Worm (Caenorhabditis elegans) whole organism, young adult: Measurements from ENCODE around the gene btb-16.

ENCODE experiments used
- B0261.1 ChIP-seq: sonication (generic microtip); optimal IDR thresholded peaks from 2 replicates; lab custom pipeline; 2016; ENCODE audit warnings: mild to moderate bottlenecking, missing genetic modification characterization, moderate library complexity, missing compliant biosample characterization
- C17E4.6 ChIP-seq: fragments of 200-800 bp; sonication (Bioruptor generic); IDR thresholded peaks from 2 replicates; pipeline ENCODE4 v1.3.6; 2022; ENCODE audit warnings: missing genetic modification reagents, missing genetic modification characterization, missing compliant biosample characterization
- D2030.7 ChIP-seq: fragments of 200-800 bp; sonication (Bioruptor generic); IDR thresholded peaks from 2 replicates; pipeline ENCODE4 v1.3.6; 2022; ENCODE audit warnings: missing genetic modification reagents, missing genetic modification characterization, missing compliant biosample characterization
- F23B12.7 ChIP-seq: sonication (generic microtip); optimal IDR thresholded peaks from 2 replicates; lab custom pipeline; 2017; ENCODE audit warnings: missing genetic modification characterization, mild to moderate bottlenecking, missing compliant biosample characterization, antibody characterized with exemption, moderate library complexity; ENCODE audit not compliant: insufficient read depth
- F57A8.1 ChIP-seq: fragments of 200-800 bp; sonication (Bioruptor generic); optimal IDR thresholded peaks from 2 replicates; lab custom pipeline; 2018; ENCODE audit warnings: mild to moderate bottlenecking, missing genetic modification characterization, moderate library complexity, missing compliant biosample characterization
- Y56A3A.18 ChIP-seq: fragments of 200-800 bp; sonication (Bioruptor generic); IDR thresholded peaks from 2 replicates; pipeline ENCODE4 v1.3.6; 2022; ENCODE audit warnings: missing genetic modification reagents, missing genetic modification characterization, missing compliant biosample characterization
- ama-1 ChIP-seq, 3 experiments: fragments of 150-350 bp in 1 of 3; sonication (generic microtip) in 2 of 3; optimal IDR thresholded peaks; 2 replicates each; lab custom pipeline; 2014 to 2018; ENCODE audit warnings: missing biosample characterization in 2 of 3, missing genetic modification characterization in 2 of 3, missing genetic modification reagents in 2 of 3
- atf-7 ChIP-seq: sonication (generic microtip); optimal IDR thresholded peaks from 2 replicates; lab custom pipeline; 2017; ENCODE audit warnings: mild to moderate bottlenecking, missing genetic modification characterization, missing compliant biosample characterization
- attf-5 ChIP-seq: fragments of 200-800 bp; sonication (Bioruptor generic); optimal IDR thresholded peaks from 2 replicates; lab custom pipeline; 2018; ENCODE audit warnings: mild to moderate bottlenecking, missing genetic modification characterization, missing compliant biosample characterization
- cebp-1 ChIP-seq, 2 experiments: fragments of 200-800 bp in 1 of 2; sonication (Bioruptor generic) in 1 of 2; sonication (generic microtip) in 1 of 2; IDR thresholded peaks in 1 of 2; optimal IDR thresholded peaks in 1 of 2; 2 replicates each; pipeline versions ENCODE4 v1.3.6 to Lab custom; 2017 to 2022; ENCODE audit warnings: missing compliant biosample characterization in 2 of 2, missing genetic modification characterization in 2 of 2, mild to moderate bottlenecking in 1 of 2, missing genetic modification reagents in 1 of 2, moderate library complexity in 1 of 2
- ceh-58 ChIP-seq: fragments of 200-800 bp; sonication (Bioruptor generic); IDR thresholded peaks from 2 replicates; pipeline ENCODE4 v1.3.6; 2022; ENCODE audit warnings: missing genetic modification characterization, missing compliant biosample characterization
- die-1 ChIP-seq: sonication (generic microtip); optimal IDR thresholded peaks from 2 replicates; lab custom pipeline; 2016; ENCODE audit warnings: missing genotype, mild to moderate bottlenecking, missing genetic modification characterization, missing compliant biosample characterization
- egl-18 ChIP-seq: fragments of 200-800 bp; sonication (Bioruptor generic); IDR thresholded peaks from 2 replicates; pipeline ENCODE4 v1.3.6; 2022; ENCODE audit warnings: missing genetic modification reagents, missing genetic modification characterization, missing compliant biosample characterization
- egl-44 ChIP-seq: fragments of 200-800 bp; sonication (Bioruptor generic); IDR thresholded peaks from 2 replicates; pipeline ENCODE4 v1.3.6; 2022; ENCODE audit warnings: missing genetic modification reagents, missing genetic modification characterization, missing compliant biosample characterization
- ets-4 ChIP-seq: fragments of 200-800 bp; sonication (Bioruptor generic); optimal IDR thresholded peaks from 2 replicates; lab custom pipeline; 2018; ENCODE audit warnings: mild to moderate bottlenecking, missing genetic modification characterization, missing compliant biosample characterization
- him-1 ChIP-seq: sonication (generic microtip); optimal IDR thresholded peaks from 2 replicates; lab custom pipeline; 2016; ENCODE audit warnings: missing genotype, missing genetic modification reagents, missing genetic modification characterization, missing compliant biosample characterization
- hmg-1.2 ChIP-seq: fragments of 200-800 bp; sonication (Bioruptor generic); IDR thresholded peaks from 2 replicates; pipeline ENCODE4 v1.3.6; 2022; ENCODE audit warnings: missing genetic modification reagents, missing genetic modification characterization, missing compliant biosample characterization
- let-607 ChIP-seq, 2 experiments: fragments of 200-800 bp in 1 of 2; sonication (Bioruptor generic) in 1 of 2; sonication (generic microtip) in 1 of 2; optimal IDR thresholded peaks; 2 replicates each; lab custom pipeline; 2016 to 2018; ENCODE audit warnings: mild to moderate bottlenecking in 2 of 2, missing compliant biosample characterization in 2 of 2, missing genetic modification characterization in 2 of 2, moderate library complexity in 2 of 2, missing genotype in 1 of 2
- lin-35 ChIP-seq, 3 experiments: fragments of 150-350 bp in 2 of 3; sonication (generic microtip) in 1 of 3; optimal IDR thresholded peaks; 2 replicates each; lab custom pipeline; 2014 to 2018; ENCODE audit warnings: missing biosample characterization in 3 of 3, missing genetic modification characterization in 3 of 3, missing genetic modification reagents in 3 of 3
- lsl-1 ChIP-seq: fragments of 200-800 bp; sonication (Bioruptor generic); optimal IDR thresholded peaks from 2 replicates; lab custom pipeline; 2018; ENCODE audit warnings: mild to moderate bottlenecking, missing genetic modification characterization, moderate library complexity, missing compliant biosample characterization
- nfyb-1 ChIP-seq: fragments of 200-800 bp; sonication (Bioruptor generic); IDR thresholded peaks from 2 replicates; pipeline ENCODE4 v1.3.6; 2022; ENCODE audit warnings: missing genetic modification reagents, missing genetic modification characterization, missing compliant biosample characterization
- nhr-27 ChIP-seq: fragments of 200-800 bp; sonication (Bioruptor generic); optimal IDR thresholded peaks from 2 replicates; lab custom pipeline; 2018; ENCODE audit warnings: mild to moderate bottlenecking, missing genetic modification characterization, moderate library complexity, missing compliant biosample characterization
- nhr-80 ChIP-seq: sonication (generic microtip); optimal IDR thresholded peaks from 2 replicates; lab custom pipeline; 2016; ENCODE audit warnings: missing genetic modification characterization, missing compliant biosample characterization
- pbrm-1 ChIP-seq: fragments of 200-800 bp; sonication (Bioruptor generic); IDR thresholded peaks from 2 replicates; pipeline ENCODE4 v1.3.6; 2022; ENCODE audit warnings: missing genetic modification reagents, missing genetic modification characterization, missing compliant biosample characterization
- rcor-1 ChIP-seq: fragments of 200-800 bp; sonication (Bioruptor generic); IDR thresholded peaks from 2 replicates; pipeline ENCODE4 v1.3.6; 2022; ENCODE audit warnings: missing genetic modification reagents, missing genetic modification characterization, missing compliant biosample characterization
- rpc-1 ChIP-seq, 2 experiments: fragments of 150-350 bp in 1 of 2; sonication (generic microtip) in 1 of 2; optimal IDR thresholded peaks; 2 replicates each; lab custom pipeline; 2014 to 2018; ENCODE audit warnings: missing biosample characterization in 1 of 2, missing genetic modification characterization in 1 of 2, missing genetic modification reagents in 1 of 2, missing genotype in 1 of 2
- somi-1 ChIP-seq: fragments of 200-800 bp; sonication (Bioruptor generic); optimal IDR thresholded peaks from 2 replicates; lab custom pipeline; 2018; ENCODE audit warnings: mild to moderate bottlenecking, missing genetic modification characterization, missing compliant biosample characterization
- tbp1 ChIP-seq: fragments of 200-800 bp; sonication (Bioruptor generic); optimal IDR thresholded peaks from 2 replicates; lab custom pipeline; 2018; ENCODE audit warnings: mild to moderate bottlenecking, missing genetic modification characterization, missing compliant biosample characterization
- unc-130 ChIP-seq: sonication (generic microtip); optimal IDR thresholded peaks from 2 replicates; lab custom pipeline; 2016; ENCODE audit warnings: missing genetic modification reagents, missing genetic modification characterization, missing compliant biosample characterization
- unc-62 ChIP-seq: fragments of 150-350 bp; optimal IDR thresholded peaks from 2 replicates; lab custom pipeline; 2014; ENCODE audit warnings: missing biosample characterization, missing genetic modification reagents, missing genetic modification characterization
- zfh-2 ChIP-seq: fragments of 200-800 bp; sonication (Bioruptor generic); conservative IDR thresholded peaks from 2 replicates; pipeline ENCODE4 v1.3.6; 2022; ENCODE audit warnings: missing genetic modification reagents, missing genetic modification characterization, missing compliant biosample characterization
- zim-3 ChIP-seq: sonication (generic microtip); optimal IDR thresholded peaks from 2 replicates; lab custom pipeline; 2017; ENCODE audit warnings: mild to moderate bottlenecking, missing genetic modification characterization, moderate library complexity, missing compliant biosample characterization
- ztf-26 ChIP-seq: sonication (generic microtip); optimal IDR thresholded peaks from 2 replicates; lab custom pipeline; 2017; ENCODE audit warnings: missing genetic modification characterization, missing compliant biosample characterization
- ztf-3 ChIP-seq: fragments of 200-800 bp; sonication (Bioruptor generic); optimal IDR thresholded peaks from 2 replicates; lab custom pipeline; 2018; ENCODE audit warnings: mild to moderate bottlenecking, missing genetic modification characterization, missing compliant biosample characterization

The btb-16 gene

DNA sequence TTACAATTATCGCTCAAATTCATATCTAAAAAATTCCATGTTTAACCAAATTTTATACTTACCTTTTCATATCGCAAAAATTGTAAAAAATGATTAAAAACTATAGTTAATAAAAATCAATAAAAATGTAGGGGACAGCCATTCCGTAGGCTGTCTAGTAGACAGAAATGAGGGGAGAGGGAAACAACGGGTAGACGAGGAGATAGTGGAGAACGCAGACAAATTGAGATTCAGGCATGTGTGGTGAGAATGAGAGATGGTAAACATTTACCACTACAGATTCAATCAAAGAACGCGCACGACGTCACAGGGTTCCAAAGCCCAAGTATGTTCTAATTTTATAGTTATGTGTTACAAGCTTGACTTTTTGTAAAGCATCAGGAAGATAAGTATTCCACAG is 6.9 kb downstream of the btb-16 start:
- no peak for TF ChIP-seq ets-4 (GFP tag; lab: Kevin White, UChicago)
- 0 out of 2 replicates have a peak, but pooled peaks have one; percentile 33 for TF ChIP-seq nfyb-1 (GFP tag; lab: Robert Waterston, UW)
- no peak for TF ChIP-seq egl-44
- no peak for TF ChIP-seq cebp-1 (GFP tag; IDR thresholded peaks at IDR 0.05; lab: Robert Waterston, UW)
- peak; percentile 42 for TF ChIP-seq cebp-1 (tag; optimal IDR thresholded peaks at IDR 0.05; lab: Kevin White, UChicago)
- TF ChIP-seq pbrm-1 (GFP tag; lab: Robert Waterston, UW) = 0 out of 2 replicates have a peak, but pooled peaks have one; percentile 35
- TF ChIP-seq Y56A3A.18 (GFP tag; lab: Robert Waterston, UW) = no peak
- peak; percentile 53 for TF ChIP-seq F23B12.7 (tag; lab: Kevin White, UChicago)
- TF ChIP-seq ceh-58 (GFP tag; lab: Robert Waterston, UW) = no peak
- no peak for TF ChIP-seq zim-3 (tag; lab: Kevin White, UChicago)
- no peak for TF ChIP-seq F57A8.1 (GFP tag; lab: Kevin White, UChicago)
- no peak for TF ChIP-seq unc-62 (GFP tag; lab: Kevin White, UChicago)
- TF ChIP-seq ztf-26 (tag; lab: Kevin White, UChicago) = no peak
- TF ChIP-seq hmg-1.2 (GFP tag; lab: Robert Waterston, UW) = 0 out of 2 replicates have a peak, but pooled peaks have one; percentile 19
- no peak for TF ChIP-seq lsl-1 (GFP tag; lab: Kevin White, UChicago)
- no peak for TF ChIP-seq egl-18
- TF ChIP-seq nhr-80 = peak; percentile 47
- TF ChIP-seq let-607 (tag; optimal IDR thresholded peaks at IDR 0.05; lab: Kevin White, UChicago) = no peak
- no peak for TF ChIP-seq C17E4.6 (GFP tag; lab: Robert Waterston, UW)
- TF ChIP-seq D2030.7 (GFP tag; lab: Robert Waterston, UW) = no peak
- TF ChIP-seq lin-35 (GFP tag; optimal IDR thresholded peaks at IDR 0.05; lab: Kevin White, UChicago) = no peak
- TF ChIP-seq die-1 (tag; lab: Kevin White, UChicago) = no peak
- TF ChIP-seq ama-1 (optimal IDR thresholded peaks at IDR 0.05; lab: Kevin White, UChicago) = no peak
- TF ChIP-seq ama-1 (GFP tag; optimal IDR thresholded peaks at IDR 0.05; lab: Kevin White, UChicago) = no peak

DNA sequence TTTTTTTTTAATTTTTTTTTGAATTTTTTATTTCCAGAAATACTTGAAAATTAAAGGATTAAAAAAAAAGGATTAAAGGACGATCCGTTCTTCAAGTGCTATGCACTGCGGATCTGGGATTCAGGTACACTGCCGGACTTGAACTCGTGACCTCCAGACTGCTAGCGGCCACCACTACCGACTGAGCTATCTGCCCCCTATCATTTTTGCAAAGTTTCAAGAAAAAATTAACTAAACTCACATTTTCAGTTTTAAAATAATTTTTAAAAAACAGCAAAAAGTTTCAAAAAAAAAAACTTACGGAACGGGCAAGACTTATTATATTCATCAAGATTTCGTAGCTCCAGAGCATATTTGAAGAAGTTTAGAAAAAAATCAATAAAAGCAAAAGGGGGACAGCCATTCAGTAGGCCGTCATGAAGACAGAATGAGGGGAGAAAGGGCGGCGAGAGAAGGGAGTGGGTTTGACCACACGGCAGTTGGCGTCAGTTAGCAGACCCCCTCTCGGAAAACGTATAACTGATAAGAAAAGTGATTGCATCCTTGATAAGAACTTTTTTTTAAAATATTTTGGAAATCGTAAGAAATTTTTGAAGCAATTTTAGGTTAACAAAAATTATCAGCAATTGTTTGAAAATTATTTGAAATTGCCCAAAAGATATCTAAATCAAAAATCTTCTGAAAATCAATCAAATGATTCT is 14.4 kb downstream of the btb-16 start:
- peak; percentile 31 for TF ChIP-seq rpc-1 (optimal IDR thresholded peaks at IDR 0.05; lab: Kevin White, UChicago)
- TF ChIP-seq rpc-1 (tag; optimal IDR thresholded peaks at IDR 0.05; lab: Kevin White, UChicago) = peak; percentile 73
- no peak for TF ChIP-seq somi-1 (GFP tag; lab: Kevin White, UChicago)
- no peak for TF ChIP-seq unc-130 (GFP tag; lab: Kevin White, UChicago)
- no peak for TF ChIP-seq nhr-27 (tag; lab: Kevin White, UChicago)
- TF ChIP-seq him-1 (tag; lab: Kevin White, UChicago) = peak; percentile 4
- peak; percentile 41 for TF ChIP-seq nhr-80
- TF ChIP-seq attf-5 (GFP tag; lab: Kevin White, UChicago) = no peak
- no peak for TF ChIP-seq ama-1 (optimal IDR thresholded peaks at IDR 0.05; lab: Kevin White, UChicago)
- no peak for TF ChIP-seq ama-1 (GFP tag; optimal IDR thresholded peaks at IDR 0.05; lab: Kevin White, UChicago)
- peak; percentile 19 for TF ChIP-seq B0261.1
- peak; percentile 65 for TF ChIP-seq tbp1 (GFP tag; lab: Kevin White, UChicago)
- TF ChIP-seq zfh-2 = no peak
- TF ChIP-seq ztf-3 = no peak

DNA sequence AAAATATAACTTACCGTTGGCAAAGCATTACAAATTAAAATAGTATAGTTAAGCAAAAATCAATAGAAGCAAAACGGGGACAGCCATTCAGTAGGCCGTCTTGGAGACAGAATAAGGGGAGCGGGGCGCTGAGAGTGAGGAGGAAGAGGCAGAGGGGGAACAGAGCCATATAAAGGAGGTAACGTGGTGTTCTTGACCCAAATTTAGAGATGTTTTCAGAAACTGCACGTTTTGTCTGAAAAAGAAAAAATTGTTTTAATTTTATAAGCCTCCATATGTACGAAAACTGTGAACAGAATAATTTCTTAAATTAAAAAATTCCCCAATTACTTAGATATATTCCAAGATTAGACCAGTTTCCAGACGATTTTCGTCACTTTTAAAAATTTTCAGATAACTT is 16.8 kb downstream of the btb-16 start, which contains the start of gene F39E9.6:
Gene F39E9.6, minus strand, starts transcription at position 101 of the 400 bp plus-strand sequence.
- TF ChIP-seq atf-7 (tag; lab: Kevin White, UChicago) = no peak
- TF ChIP-seq rcor-1 (GFP tag; lab: Robert Waterston, UW) = no peak
